Fruit fly (Drosophila melanogaster) whole organism, embryonic: Measurements from ENCODE around the gene Dhc62B.
A peak's percentile ranks its signal among the peaks of the same experiment; 100 is the strongest.

Source experiments
- B-H1 ChIP-seq: fragments of 200-800 bp; sonication (Bioruptor generic); IDR thresholded peaks from 3 replicates; pipeline ENCODE4 v1.3.6; 2022; ENCODE audit warnings: missing biosample characterization, missing genetic modification characterization
- B-H2 ChIP-seq: fragments of 200-800 bp; sonication (Bioruptor generic); optimal IDR thresholded peaks from 2 replicates; lab custom pipeline; 2018; ENCODE audit warnings: missing biosample characterization, mild to moderate bottlenecking, missing genetic modification characterization
- C15 ChIP-seq: fragments of 200-800 bp; sonication (Bioruptor generic); IDR thresholded peaks from 3 replicates; pipeline ENCODE4 v1.3.6; 2022; ENCODE audit warnings: missing biosample characterization, missing genetic modification characterization
- CG10431 ChIP-seq: fragments of 200-800 bp; sonication (Bioruptor generic); optimal IDR thresholded peaks from 3 replicates; lab custom pipeline; 2018; ENCODE audit warnings: missing biosample characterization, mild to moderate bottlenecking, missing genetic modification characterization
- CG12659 ChIP-seq: fragments of 200-800 bp; sonication (Bioruptor generic); optimal IDR thresholded peaks from 3 replicates; lab custom pipeline; 2017; ENCODE audit warnings: mild to moderate bottlenecking, missing biosample characterization, missing genetic modification reagents, missing genetic modification characterization
- CG14965 ChIP-seq: fragments of 200-800 bp; sonication (Bioruptor generic); optimal IDR thresholded peaks from 2 replicates; lab custom pipeline; 2016; ENCODE audit warnings: missing biosample characterization, missing genetic modification characterization, borderline replicate concordance
- CG16815 ChIP-seq: fragments of 200-800 bp; sonication (Bioruptor generic); optimal IDR thresholded peaks from 3 replicates; lab custom pipeline; 2017; ENCODE audit warnings: missing biosample characterization, mild to moderate bottlenecking, missing genetic modification characterization
- CG17186 ChIP-seq: fragments of 200-800 bp; sonication (Bioruptor generic); optimal IDR thresholded peaks from 3 replicates; lab custom pipeline; 2017; ENCODE audit warnings: missing biosample characterization, missing genetic modification reagents, missing genetic modification characterization
- CG17612 ChIP-seq: fragments of 200-800 bp; sonication (Bioruptor generic); IDR thresholded peaks from 2 replicates; pipeline ENCODE4 v1.3.6; 2022; ENCODE audit warnings: missing biosample characterization, missing genetic modification characterization
- CG18764 ChIP-seq: fragments of 200-800 bp; sonication (Bioruptor generic); optimal IDR thresholded peaks from 3 replicates; lab custom pipeline; 2016; ENCODE audit warnings: missing biosample characterization, missing genetic modification characterization
- CG3065 ChIP-seq: fragments of 200-800 bp; sonication (Bioruptor generic); optimal IDR thresholded peaks from 2 replicates; lab custom pipeline; 2016; ENCODE audit warnings: missing biosample characterization, missing genetic modification characterization
- CG43689 ChIP-seq: fragments of 200-800 bp; sonication (Bioruptor generic); IDR thresholded peaks from 2 replicates; pipeline ENCODE4 v1.3.6; 2022; ENCODE audit warnings: missing biosample characterization, missing genetic modification characterization
- CG4424 ChIP-seq: fragments of 200-800 bp; sonication (Bioruptor generic); optimal IDR thresholded peaks from 3 replicates; lab custom pipeline; 2016; ENCODE audit warnings: missing biosample characterization, missing genetic modification characterization
- CG6272 ChIP-seq: fragments of 200-800 bp; sonication (Bioruptor generic); IDR thresholded peaks from 2 replicates; pipeline ENCODE4 v1.3.6; 2022; ENCODE audit warnings: missing biosample characterization, missing genetic modification characterization
- CG7839 ChIP-seq: fragments of 200-800 bp; sonication (Bioruptor generic); optimal IDR thresholded peaks from 3 replicates; lab custom pipeline; 2018; ENCODE audit warnings: missing biosample characterization, mild to moderate bottlenecking, missing genetic modification characterization, moderate library complexity
- CG8290 ChIP-seq, 3 experiments: fragments of 200-800 bp; sonication (Bioruptor generic); optimal IDR thresholded peaks; 2 replicates each; lab custom pipeline; 2016 to 2019; ENCODE audit warnings: missing biosample characterization in 3 of 3, missing genetic modification characterization in 3 of 3, mild to moderate bottlenecking in 2 of 3, moderate library complexity in 1 of 3
- Chrac-16 ChIP-seq: fragments of 200-800 bp; sonication (Bioruptor generic); optimal IDR thresholded peaks from 3 replicates; lab custom pipeline; 2016; ENCODE audit warnings: missing biosample characterization, missing genetic modification characterization
- CoRest ChIP-seq: fragments of 200-800 bp; sonication (Bioruptor generic); optimal IDR thresholded peaks from 3 replicates; lab custom pipeline; 2018; ENCODE audit warnings: missing biosample characterization, mild to moderate bottlenecking, missing genetic modification characterization, moderate library complexity
- D19B ChIP-seq: fragments of 200-800 bp; sonication (Bioruptor generic); optimal IDR thresholded peaks from 2 replicates; lab custom pipeline; 2017; ENCODE audit warnings: missing biosample characterization, mild to moderate bottlenecking, missing genetic modification characterization
- Ets97D ChIP-seq: fragments of 200-800 bp; sonication (Bioruptor generic); optimal IDR thresholded peaks from 3 replicates; lab custom pipeline; 2016; ENCODE audit warnings: missing biosample characterization, missing genetic modification characterization
- Mrtf ChIP-seq: fragments of 200-800 bp; sonication (Bioruptor generic); IDR thresholded peaks from 3 replicates; pipeline ENCODE4 v1.3.6; 2022; ENCODE audit warnings: missing biosample characterization, missing genetic modification characterization
- Sin3A ChIP-seq: fragments of >200 bp; optimal IDR thresholded peaks from 2 replicates; lab custom pipeline; 2018
- Six4 ChIP-seq: fragments of 200-800 bp; sonication (Bioruptor generic); optimal IDR thresholded peaks from 2 replicates; lab custom pipeline; 2016; ENCODE audit warnings: missing biosample characterization, missing genetic modification characterization
- Sox102F ChIP-seq: fragments of 200-800 bp; sonication (Bioruptor generic); optimal IDR thresholded peaks from 2 replicates; lab custom pipeline; 2018; ENCODE audit warnings: missing biosample characterization, mild to moderate bottlenecking, missing genetic modification characterization, moderate library complexity
- Stat92E ChIP-seq, 3 experiments: fragments of >200 bp in 2 of 3; fragments of 200-800 bp in 1 of 3; sonication (Bioruptor generic) in 1 of 3; optimal IDR thresholded peaks; 2 replicates each; lab custom pipeline; 2017 to 2019; ENCODE audit warnings: missing biosample characterization in 3 of 3, missing genetic modification characterization in 3 of 3, mild to moderate bottlenecking in 1 of 3, moderate library complexity in 1 of 3
- al ChIP-seq: fragments of 200-800 bp; sonication (Bioruptor generic); IDR thresholded peaks from 2 replicates; pipeline ENCODE4 v1.3.6; 2022; ENCODE audit warnings: missing biosample characterization, missing genetic modification characterization
- amos ChIP-seq: fragments of 200-800 bp; sonication (Bioruptor generic); IDR thresholded peaks from 2 replicates; pipeline ENCODE4 v1.3.6; 2022; ENCODE audit warnings: missing biosample characterization, missing genetic modification characterization; ENCODE audit not compliant: partially characterized antibody
- ash1 ChIP-seq: fragments of 200-800 bp; sonication (Bioruptor generic); optimal IDR thresholded peaks from 2 replicates; lab custom pipeline; 2018; ENCODE audit warnings: missing biosample characterization, mild to moderate bottlenecking, missing genetic modification characterization
- bbx ChIP-seq: fragments of 200-800 bp; sonication (Bioruptor generic); IDR thresholded peaks from 2 replicates; pipeline ENCODE4 v1.3.6; 2022; ENCODE audit warnings: missing biosample characterization, missing genetic modification characterization; ENCODE audit not compliant: partially characterized antibody
- ci ChIP-seq: fragments of 200-800 bp; sonication (Bioruptor generic); IDR thresholded peaks from 3 replicates; pipeline ENCODE4 v1.3.6; 2022; ENCODE audit warnings: missing biosample characterization, missing genetic modification characterization
- crc ChIP-seq: fragments of 200-800 bp; sonication (Bioruptor generic); optimal IDR thresholded peaks from 2 replicates; lab custom pipeline; 2016; ENCODE audit warnings: missing biosample characterization, missing genetic modification characterization
- danr ChIP-seq: fragments of 200-800 bp; sonication (Bioruptor generic); IDR thresholded peaks from 2 replicates; pipeline ENCODE4 v1.3.6; 2022; ENCODE audit warnings: missing biosample characterization, missing genetic modification characterization
- ems ChIP-seq: fragments of 200-800 bp; sonication (Bioruptor generic); optimal IDR thresholded peaks from 3 replicates; lab custom pipeline; 2016; ENCODE audit warnings: missing biosample characterization, missing genetic modification characterization
- en ChIP-seq: fragments of 200-800 bp; sonication (Bioruptor generic); optimal IDR thresholded peaks from 2 replicates; lab custom pipeline; 2016; ENCODE audit warnings: missing biosample characterization, missing genetic modification characterization
- fd3F ChIP-seq: fragments of 200-800 bp; sonication (Bioruptor generic); optimal IDR thresholded peaks from 2 replicates; lab custom pipeline; 2018; ENCODE audit warnings: missing biosample characterization, mild to moderate bottlenecking, missing genetic modification characterization, moderate library complexity
- grn ChIP-seq: fragments of 200-800 bp; sonication (Bioruptor generic); optimal IDR thresholded peaks from 3 replicates; lab custom pipeline; 2017; ENCODE audit warnings: missing biosample characterization, missing genetic modification characterization
- h ChIP-seq: fragments of >200 bp; optimal IDR thresholded peaks from 2 replicates; lab custom pipeline; 2017
- kay ChIP-seq: fragments of 200-800 bp; sonication (Bioruptor generic); optimal IDR thresholded peaks from 2 replicates; lab custom pipeline; 2016; ENCODE audit warnings: missing biosample characterization, missing genetic modification characterization
- pfk ChIP-seq: fragments of 200-800 bp; sonication (Bioruptor generic); optimal IDR thresholded peaks from 2 replicates; lab custom pipeline; 2018; ENCODE audit warnings: missing biosample characterization, mild to moderate bottlenecking, missing genetic modification characterization, moderate library complexity
- pita ChIP-seq: fragments of 200-800 bp; sonication (Bioruptor generic); optimal IDR thresholded peaks from 2 replicates; lab custom pipeline; 2017; ENCODE audit warnings: missing biosample characterization, mild to moderate bottlenecking, missing genetic modification characterization
- psq ChIP-seq: fragments of 200-800 bp; sonication (Bioruptor generic); optimal IDR thresholded peaks from 2 replicates; lab custom pipeline; 2017; ENCODE audit warnings: missing biosample characterization, missing genetic modification characterization
- salm ChIP-seq: fragments of 200-800 bp; sonication (Bioruptor generic); optimal IDR thresholded peaks from 2 replicates; lab custom pipeline; 2018; ENCODE audit warnings: missing biosample characterization, mild to moderate bottlenecking, missing genetic modification characterization
- sd ChIP-seq: fragments of 200-800 bp; sonication (Bioruptor generic); optimal IDR thresholded peaks from 3 replicates; lab custom pipeline; 2018; ENCODE audit warnings: missing biosample characterization, mild to moderate bottlenecking, missing genetic modification characterization, moderate library complexity
- sim ChIP-seq: fragments of 200-800 bp; sonication (Bioruptor generic); IDR thresholded peaks from 2 replicates; pipeline ENCODE4 v1.3.6; 2022; ENCODE audit warnings: missing biosample characterization, missing genetic modification characterization
- sr ChIP-seq: fragments of 200-800 bp; sonication (Bioruptor generic); IDR thresholded peaks from 3 replicates; pipeline ENCODE4 v1.3.6; 2022; ENCODE audit warnings: missing biosample characterization, missing genetic modification characterization
- tna ChIP-seq: fragments of 200-800 bp; sonication (Bioruptor generic); IDR thresholded peaks from 2 replicates; pipeline ENCODE4 v1.3.6; 2022; ENCODE audit warnings: missing biosample characterization, missing genetic modification characterization; ENCODE audit not compliant: partially characterized antibody
- trh ChIP-seq: fragments of 200-800 bp; sonication (Bioruptor generic); optimal IDR thresholded peaks from 2 replicates; lab custom pipeline; 2016; ENCODE audit warnings: missing biosample characterization, missing genetic modification characterization
- wek ChIP-seq: fragments of 200-800 bp; sonication (Bioruptor generic); optimal IDR thresholded peaks from 3 replicates; lab custom pipeline; 2018; ENCODE audit warnings: missing biosample characterization, mild to moderate bottlenecking, missing genetic modification characterization, moderate library complexity
- z ChIP-seq: fragments of 200-800 bp; sonication (Bioruptor generic); IDR thresholded peaks from 3 replicates; pipeline ENCODE4 v1.3.6; 2022; ENCODE audit warnings: missing biosample characterization, missing genetic modification characterization
- zen2 ChIP-seq: fragments of 200-800 bp; sonication (Bioruptor generic); IDR thresholded peaks from 3 replicates; pipeline ENCODE4 v1.3.6; 2022; ENCODE audit warnings: missing biosample characterization, missing genetic modification characterization; ENCODE audit not compliant: partially characterized antibody
- zfh2 ChIP-seq: fragments of 200-800 bp; sonication (Bioruptor generic); optimal IDR thresholded peaks from 2 replicates; lab custom pipeline; 2016; ENCODE audit warnings: missing biosample characterization, missing genetic modification characterization

Gene Dhc62B

dm6 chr3L:1808631-1809030 lies 37.1 kb upstream of the Dhc62B start (continued):
- TF ChIP-seq B-H2 (GFP tag; lab: Kevin White, UChicago) (no peak), crc (peak; percentile 82), fd3F (GFP tag; lab: Kevin White, UChicago) (peak; percentile 91), zfh2 (GFP tag; lab: Kevin White, UChicago) (peak; percentile 77), B-H1 (GFP tag; lab: Robert Waterston, UW) (peak; percentile 89), wek (GFP tag; lab: Kevin White, UChicago) (peak; percentile 75), amos (GFP tag; lab: Robert Waterston, UW) (no peak), ci (peak; percentile 94), CG43689 (GFP tag; lab: Robert Waterston, UW) (peak; percentile 75), Six4 (GFP tag; lab: Kevin White, UChicago) (peak; percentile 89), CG17186 (GFP tag; lab: Kevin White, UChicago) (peak; percentile 35), CG17612 (peak; percentile 80), grn (GFP tag; lab: Kevin White, UChicago) (peak; percentile 82), C15 (GFP tag; lab: Robert Waterston, UW) (peak; percentile 80; the same call in 2 of the 3 replicates), en (peak; percentile 89), CG18764 (GFP tag; lab: Kevin White, UChicago) (peak; percentile 80), sd (tag; lab: Kevin White, UChicago) (peak; percentile 74), CG7839 (tag; lab: Kevin White, UChicago) (peak; percentile 93), z (GFP tag; lab: Robert Waterston, UW) (0 out of 3 replicates have a peak, but pooled peaks have one; percentile 44), pfk (GFP tag; lab: Kevin White, UChicago) (no peak), CG4424 (GFP tag; lab: Kevin White, UChicago) (peak; percentile 91), ems (GFP tag; lab: Kevin White, UChicago) (peak; percentile 87), sr (GFP tag; lab: Robert Waterston, UW) (peak; percentile 82), CG3065 (GFP tag; lab: Kevin White, UChicago) (peak; percentile 32), tna (GFP tag; lab: Robert Waterston, UW) (no peak), Chrac-16 (peak; percentile 87), sim (GFP tag; lab: Robert Waterston, UW) (peak; percentile 79), Stat92E (GFP tag; optimal IDR thresholded peaks at IDR 0.05; lab: Kevin White, UChicago) (no peak), trh (GFP tag; lab: Kevin White, UChicago) (peak; percentile 75), CG14965 (GFP tag; lab: Kevin White, UChicago) (peak; percentile 44), D19B (GFP tag; lab: Kevin White, UChicago) (peak; percentile 70), pita (no peak), h (lab: Kevin White, UChicago) (no peak), CG12659 (GFP tag; lab: Kevin White, UChicago) (peak; percentile 91), zen2 (GFP tag; lab: Robert Waterston, UW) (no peak), ash1 (GFP tag; lab: Kevin White, UChicago) (peak; percentile 56), Mrtf (GFP tag; lab: Robert Waterston, UW) (peak; percentile 90), Ets97D (GFP tag; lab: Kevin White, UChicago) (peak; percentile 67), salm (tag; lab: Kevin White, UChicago) (peak; percentile 82), psq (peak; percentile 12), Sox102F (peak; percentile 89), CG6272 (GFP tag; lab: Robert Waterston, UW) (peak; percentile 89), Sin3A (lab: Kevin White, UChicago) (no peak), kay (peak; percentile 78), CG8290 (GFP tag; optimal IDR thresholded peaks at IDR 0.05; lab: Kevin White, UChicago) (peak; percentile 72), CG8290 (tag; optimal IDR thresholded peaks at IDR 0.05; lab: Kevin White, UChicago) (peak in 1 of 2 experiments; percentile 98), CoRest (peak; percentile 90), danr (GFP tag; lab: Robert Waterston, UW) (peak; percentile 85), bbx (GFP tag; lab: Robert Waterston, UW) (no peak), CG10431 (no peak), al (GFP tag; lab: Robert Waterston, UW) (peak; percentile 92), CG16815 (GFP tag; lab: Kevin White, UChicago) (peak; percentile 70)
